Fruit fly (Drosophila melanogaster) whole organism, embryonic: Measurements from ENCODE around the gene Pld3.

Experiments
- BEAF-32 ChIP-seq: fragments of 200-800 bp; sonication (Bioruptor generic); optimal IDR thresholded peaks from 3 replicates; lab custom pipeline; 2017; ENCODE audit warnings: missing biosample characterization, missing genetic modification characterization, mild to moderate bottlenecking, moderate library complexity, missing genetic modification reagents
- CG10431 ChIP-seq: fragments of 200-800 bp; sonication (Bioruptor generic); optimal IDR thresholded peaks from 3 replicates; lab custom pipeline; 2018; ENCODE audit warnings: missing biosample characterization, mild to moderate bottlenecking, missing genetic modification characterization
- CG10979 ChIP-seq: fragments of 200-800 bp; sonication (Bioruptor generic); optimal IDR thresholded peaks from 2 replicates; lab custom pipeline; 2018; ENCODE audit warnings: missing biosample characterization, mild to moderate bottlenecking, missing genetic modification characterization, moderate library complexity
- CG15514 ChIP-seq: fragments of 200-800 bp; sonication (Bioruptor generic); optimal IDR thresholded peaks from 3 replicates; lab custom pipeline; 2017; ENCODE audit warnings: missing biosample characterization, missing genetic modification characterization, mild to moderate bottlenecking, moderate library complexity, missing genetic modification reagents
- CG1647 ChIP-seq: fragments of 200-800 bp; sonication (Bioruptor generic); optimal IDR thresholded peaks from 3 replicates; lab custom pipeline; 2016; ENCODE audit warnings: missing biosample characterization, missing genetic modification characterization
- CG16813 ChIP-seq: fragments of 200-800 bp; sonication (Bioruptor generic); IDR thresholded peaks from 3 replicates; pipeline ENCODE4 v1.3.6; 2022; ENCODE audit warnings: missing biosample characterization, missing genetic modification characterization; ENCODE audit not compliant: partially characterized antibody
- CG17802 ChIP-seq: fragments of 200-800 bp; sonication (Bioruptor generic); optimal IDR thresholded peaks from 2 replicates; lab custom pipeline; 2018; ENCODE audit warnings: missing biosample characterization, mild to moderate bottlenecking, missing genetic modification characterization, moderate library complexity
- CG2129 ChIP-seq: fragments of 200-800 bp; sonication (Bioruptor generic); IDR thresholded peaks from 2 replicates; pipeline ENCODE4 v1.3.6; 2022; ENCODE audit warnings: missing biosample characterization, missing genetic modification characterization; ENCODE audit not compliant: partially characterized antibody
- CG3065 ChIP-seq: fragments of 200-800 bp; sonication (Bioruptor generic); optimal IDR thresholded peaks from 2 replicates; lab custom pipeline; 2016; ENCODE audit warnings: missing biosample characterization, missing genetic modification characterization
- CG6689 ChIP-seq: fragments of 200-800 bp; sonication (Bioruptor generic); IDR thresholded peaks from 2 replicates; pipeline ENCODE4 v1.3.6; 2022; ENCODE audit warnings: missing biosample characterization, missing genetic modification characterization
- CG7963 ChIP-seq: fragments of 200-800 bp; sonication (Bioruptor generic); IDR thresholded peaks from 3 replicates; pipeline ENCODE4 v1.3.6; 2022; ENCODE audit warnings: missing biosample characterization, missing genetic modification characterization; ENCODE audit not compliant: partially characterized antibody
- CG8290 ChIP-seq, 3 experiments: fragments of 200-800 bp; sonication (Bioruptor generic); optimal IDR thresholded peaks; 2 replicates each; lab custom pipeline; 2016 to 2019; ENCODE audit warnings: missing biosample characterization in 3 of 3, missing genetic modification characterization in 3 of 3, mild to moderate bottlenecking in 2 of 3, moderate library complexity in 1 of 3
- CG9437 ChIP-seq: fragments of 200-800 bp; sonication (Bioruptor generic); optimal IDR thresholded peaks from 2 replicates; lab custom pipeline; 2018; ENCODE audit warnings: missing biosample characterization, mild to moderate bottlenecking, missing genetic modification characterization
- CG9797 ChIP-seq: fragments of 200-800 bp; sonication (Bioruptor generic); optimal IDR thresholded peaks from 3 replicates; lab custom pipeline; 2018; ENCODE audit warnings: missing biosample characterization, mild to moderate bottlenecking, missing genetic modification characterization
- Dbx ChIP-seq: fragments of 200-800 bp; sonication (Bioruptor generic); IDR thresholded peaks from 3 replicates; pipeline ENCODE4 v1.3.6; 2022; ENCODE audit warnings: missing biosample characterization, missing genetic modification characterization
- Dll ChIP-seq: fragments of 200-800 bp; sonication (Bioruptor generic); IDR thresholded peaks from 4 replicates; pipeline ENCODE4 v1.3.6; 2022; ENCODE audit warnings: missing biosample characterization, missing genetic modification characterization; ENCODE audit not compliant: partially characterized antibody
- Drgx ChIP-seq: fragments of 200-800 bp; sonication (Bioruptor generic); IDR thresholded peaks from 2 replicates; pipeline ENCODE4 v1.3.6; 2022; ENCODE audit warnings: missing biosample characterization, missing genetic modification characterization
- Hmx ChIP-seq: fragments of 200-800 bp; sonication (Bioruptor generic); optimal IDR thresholded peaks from 2 replicates; lab custom pipeline; 2016; ENCODE audit warnings: missing biosample characterization, missing genetic modification characterization
- Hr78 ChIP-seq, 2 experiments: fragments of 200-800 bp in 1 of 2; fragments of >200 bp in 1 of 2; sonication (Bioruptor generic) in 1 of 2; optimal IDR thresholded peaks; 2 replicates each; lab custom pipeline; 2017 to 2019; ENCODE audit warnings: missing biosample characterization in 2 of 2, missing genetic modification characterization in 2 of 2, mild to moderate bottlenecking in 1 of 2, moderate library complexity in 1 of 2
- Hsf ChIP-seq: fragments of 200-800 bp; sonication (Bioruptor generic); optimal IDR thresholded peaks from 3 replicates; lab custom pipeline; 2016; ENCODE audit warnings: missing biosample characterization, missing genetic modification characterization
- Jarid2 ChIP-seq: fragments of 200-800 bp; sonication (Bioruptor generic); optimal IDR thresholded peaks from 3 replicates; lab custom pipeline; 2017; ENCODE audit warnings: mild to moderate bottlenecking, missing biosample characterization, missing genetic modification reagents, missing genetic modification characterization
- NFAT ChIP-seq: fragments of 200-800 bp; sonication (Bioruptor generic); IDR thresholded peaks from 2 replicates; pipeline ENCODE4 v1.3.6; 2022; ENCODE audit warnings: missing biosample characterization, missing genetic modification characterization
- Neu2 ChIP-seq: fragments of 200-800 bp; sonication (Bioruptor generic); optimal IDR thresholded peaks from 3 replicates; lab custom pipeline; 2016; ENCODE audit warnings: missing biosample characterization, missing genetic modification characterization, borderline replicate concordance
- Oli ChIP-seq: fragments of 200-800 bp; sonication (Bioruptor generic); optimal IDR thresholded peaks from 2 replicates; lab custom pipeline; 2018; ENCODE audit warnings: missing biosample characterization, mild to moderate bottlenecking, missing genetic modification characterization, moderate library complexity
- PHDP ChIP-seq: fragments of 200-800 bp; sonication (Bioruptor generic); optimal IDR thresholded peaks from 3 replicates; lab custom pipeline; 2018; ENCODE audit warnings: missing biosample characterization, mild to moderate bottlenecking, missing genetic modification characterization, moderate library complexity
- Xbp1 ChIP-seq: fragments of 200-800 bp; sonication (Bioruptor generic); optimal IDR thresholded peaks from 3 replicates; lab custom pipeline; 2016; ENCODE audit warnings: missing biosample characterization, mild to moderate bottlenecking, missing genetic modification characterization
- amos ChIP-seq: fragments of 200-800 bp; sonication (Bioruptor generic); IDR thresholded peaks from 2 replicates; pipeline ENCODE4 v1.3.6; 2022; ENCODE audit warnings: missing biosample characterization, missing genetic modification characterization; ENCODE audit not compliant: partially characterized antibody
- chinmo ChIP-seq: fragments of 200-800 bp; sonication (Bioruptor generic); IDR thresholded peaks from 4 replicates; pipeline ENCODE4 v1.3.6; 2022; ENCODE audit warnings: missing biosample characterization, missing genetic modification characterization; ENCODE audit not compliant: partially characterized antibody
- cwo ChIP-seq: fragments of 200-800 bp; sonication (Bioruptor generic); optimal IDR thresholded peaks from 3 replicates; lab custom pipeline; 2017; ENCODE audit warnings: missing biosample characterization, missing genetic modification characterization, mild to moderate bottlenecking, moderate library complexity, missing genetic modification reagents
- dan ChIP-seq: fragments of 200-800 bp; sonication (Bioruptor generic); IDR thresholded peaks from 2 replicates; pipeline ENCODE4 v1.3.6; 2022; ENCODE audit warnings: missing biosample characterization, missing genetic modification characterization
- en ChIP-seq: fragments of 200-800 bp; sonication (Bioruptor generic); optimal IDR thresholded peaks from 2 replicates; lab custom pipeline; 2016; ENCODE audit warnings: missing biosample characterization, missing genetic modification characterization
- fru ChIP-seq: fragments of >200 bp; optimal IDR thresholded peaks from 2 replicates; lab custom pipeline; 2017
- ftz-f1 ChIP-seq: fragments of 200-800 bp; sonication (Bioruptor generic); optimal IDR thresholded peaks from 2 replicates; lab custom pipeline; 2016; ENCODE audit warnings: missing biosample characterization, missing genetic modification characterization
- grn ChIP-seq: fragments of 200-800 bp; sonication (Bioruptor generic); optimal IDR thresholded peaks from 3 replicates; lab custom pipeline; 2017; ENCODE audit warnings: missing biosample characterization, missing genetic modification characterization
- gsb-n ChIP-seq: fragments of 200-800 bp; sonication (Bioruptor generic); optimal IDR thresholded peaks from 3 replicates; lab custom pipeline; 2018; ENCODE audit warnings: missing biosample characterization, mild to moderate bottlenecking, missing genetic modification characterization
- hbn ChIP-seq: fragments of 200-800 bp; sonication (Bioruptor generic); IDR thresholded peaks from 2 replicates; pipeline ENCODE4 v1.3.6; 2022; ENCODE audit warnings: missing biosample characterization, missing genetic modification characterization; ENCODE audit not compliant: partially characterized antibody
- lov ChIP-seq, 2 experiments: fragments of 200-800 bp in 1 of 2; fragments of >200 bp in 1 of 2; sonication (Bioruptor generic) in 1 of 2; IDR thresholded peaks in 1 of 2; optimal IDR thresholded peaks in 1 of 2; 2 replicates in 1 of 2; 3 replicates in 1 of 2; pipeline versions ENCODE4 v1.3.6 to Lab custom; 2017 to 2022; ENCODE audit warnings: missing biosample characterization in 1 of 2, missing genetic modification characterization in 1 of 2
- nerfin-2 ChIP-seq: fragments of 200-800 bp; sonication (Bioruptor generic); IDR thresholded peaks from 2 replicates; pipeline ENCODE4 v1.3.6; 2022; ENCODE audit warnings: missing biosample characterization, missing genetic modification characterization; ENCODE audit not compliant: partially characterized antibody
- pfk ChIP-seq: fragments of 200-800 bp; sonication (Bioruptor generic); optimal IDR thresholded peaks from 2 replicates; lab custom pipeline; 2018; ENCODE audit warnings: missing biosample characterization, mild to moderate bottlenecking, missing genetic modification characterization, moderate library complexity
- pros ChIP-seq: fragments of 200-800 bp; sonication (Bioruptor generic); optimal IDR thresholded peaks from 3 replicates; lab custom pipeline; 2019; ENCODE audit warnings: missing biosample characterization, mild to moderate bottlenecking, missing genetic modification characterization, moderate library complexity
- ro ChIP-seq: fragments of 200-800 bp; sonication (Bioruptor generic); IDR thresholded peaks from 2 replicates; pipeline ENCODE4 v1.3.6; 2022; ENCODE audit warnings: missing biosample characterization, missing genetic modification characterization
- run ChIP-seq: fragments of 200-800 bp; sonication (Bioruptor generic); optimal IDR thresholded peaks from 3 replicates; lab custom pipeline; 2018; ENCODE audit warnings: missing biosample characterization, mild to moderate bottlenecking, missing genetic modification characterization
- scrt ChIP-seq: fragments of 200-800 bp; sonication (Bioruptor generic); optimal IDR thresholded peaks from 2 replicates; lab custom pipeline; 2018; ENCODE audit warnings: missing biosample characterization, mild to moderate bottlenecking, missing genetic modification characterization, moderate library complexity
- sima ChIP-seq: fragments of 200-800 bp; sonication (Bioruptor generic); optimal IDR thresholded peaks from 2 replicates; lab custom pipeline; 2016; ENCODE audit warnings: missing biosample characterization, missing genetic modification characterization
- slp2 ChIP-seq: fragments of 200-800 bp; sonication (Bioruptor generic); optimal IDR thresholded peaks from 2 replicates; lab custom pipeline; 2016; ENCODE audit warnings: missing biosample characterization, missing genetic modification characterization
- tgo ChIP-seq: fragments of 200-800 bp; sonication (Bioruptor generic); IDR thresholded peaks from 3 replicates; pipeline ENCODE4 v1.3.6; 2022; ENCODE audit warnings: missing biosample characterization, missing genetic modification characterization
- usp ChIP-seq: fragments of >200 bp; optimal IDR thresholded peaks from 2 replicates; lab custom pipeline; 2017; ENCODE audit warnings: missing biosample characterization, missing genetic modification characterization

Pld3 gene

DNA sequence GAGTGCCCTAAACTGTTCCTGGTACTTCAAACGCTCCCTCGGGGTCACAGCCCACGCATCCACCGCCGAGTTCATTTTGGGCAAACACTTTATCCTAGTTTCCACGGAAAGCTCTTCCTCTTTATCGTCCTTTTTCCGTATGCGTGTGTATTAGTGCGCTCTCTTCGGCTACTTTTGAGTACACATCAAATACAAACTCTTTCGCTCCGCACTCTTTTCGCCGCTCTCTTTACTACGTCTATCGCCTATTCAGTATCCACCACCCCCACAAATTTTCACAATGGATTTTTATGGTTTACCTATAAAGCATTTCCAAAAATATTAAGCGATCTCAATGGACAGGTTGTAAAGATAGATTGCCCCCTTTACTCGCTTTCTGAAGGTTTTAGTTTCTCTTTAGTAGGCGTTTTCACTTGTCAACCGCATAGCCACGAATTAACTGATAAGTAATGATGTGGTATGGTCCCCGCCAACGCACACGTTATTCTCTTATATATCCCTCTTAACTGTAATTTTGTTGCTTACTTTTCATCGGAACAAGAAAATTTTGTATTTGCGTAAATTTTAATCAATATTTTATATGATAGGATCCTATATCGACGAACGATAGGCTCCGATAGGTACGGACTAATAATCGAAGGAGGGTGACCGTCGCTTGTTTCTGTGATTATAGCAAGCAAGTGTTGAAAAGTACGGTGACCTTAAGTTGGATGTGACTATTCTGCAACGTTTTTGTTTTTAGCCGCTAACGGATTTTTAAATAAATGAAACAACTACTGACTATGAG lies 16.7 kb upstream of the Pld3 start, which contains the start of gene Dap160 (continued):
- TF ChIP-seq dan (GFP tag; lab: Robert Waterston, UW), result no peak
- peak; percentile 61 for TF ChIP-seq CG17802 (tag; lab: Kevin White, UChicago)
- TF ChIP-seq Hmx (GFP tag; lab: Kevin White, UChicago), result no peak
- TF ChIP-seq CG7963 (GFP tag; lab: Robert Waterston, UW), result peak; percentile 81
- TF ChIP-seq CG16813, result peak; percentile 71
- TF ChIP-seq Hr78 (GFP tag; optimal IDR thresholded peaks at IDR 0.05; lab: Kevin White, UChicago), result no peak
- TF ChIP-seq fru (lab: Kevin White, UChicago), result no peak
- no peak for TF ChIP-seq slp2 (GFP tag; lab: Kevin White, UChicago)
- no peak for TF ChIP-seq usp (GFP tag; lab: Kevin White, UChicago)
- TF ChIP-seq gsb-n, result no peak
- TF ChIP-seq grn, result peak; percentile 36
- TF ChIP-seq nerfin-2 (GFP tag; lab: Robert Waterston, UW), result peak; percentile 67
- TF ChIP-seq CG9437 (GFP tag; lab: Kevin White, UChicago), result no peak
- no peak for TF ChIP-seq en (GFP tag; lab: Kevin White, UChicago)
- TF ChIP-seq BEAF-32 (GFP tag; lab: Kevin White, UChicago), result peak; percentile 70
- peak; percentile 26 for TF ChIP-seq CG8290 (GFP tag; optimal IDR thresholded peaks at IDR 0.05; lab: Kevin White, UChicago)
- no peak for TF ChIP-seq CG8290 (tag; optimal IDR thresholded peaks at IDR 0.05; lab: Kevin White, UChicago)
- peak; percentile 41; the same call in 1 of the 2 replicates for TF ChIP-seq NFAT (GFP tag; lab: Robert Waterston, UW)
- no peak for TF ChIP-seq Drgx (GFP tag; lab: Robert Waterston, UW)
- TF ChIP-seq sima, result no peak
- TF ChIP-seq Dll (GFP tag; lab: Robert Waterston, UW), result peak; percentile 72
- no peak for TF ChIP-seq CG1647 (GFP tag; lab: Kevin White, UChicago)
- no peak for TF ChIP-seq cwo
- TF ChIP-seq run (tag; lab: Kevin White, UChicago), result no peak
- TF ChIP-seq CG10979 (tag; lab: Kevin White, UChicago), result no peak
- peak; percentile 28; the same call in 1 of the 2 replicates for TF ChIP-seq CG2129 (GFP tag; lab: Robert Waterston, UW)
- peak; percentile 39; the same call in 1 of the 3 replicates for TF ChIP-seq Dbx (GFP tag; lab: Robert Waterston, UW)
- no peak for TF ChIP-seq Jarid2
- TF ChIP-seq amos, result peak; percentile 85
- no peak for TF ChIP-seq pros (GFP tag; lab: Kevin White, UChicago)
- no peak for TF ChIP-seq scrt (GFP tag; lab: Kevin White, UChicago)
- TF ChIP-seq chinmo (GFP tag; lab: Robert Waterston, UW), result no peak
- peak; percentile 17 for TF ChIP-seq Xbp1
- no peak for TF ChIP-seq Oli (tag; lab: Kevin White, UChicago)
- TF ChIP-seq ro, result no peak
- TF ChIP-seq ftz-f1 (GFP tag; lab: Kevin White, UChicago), result no peak
- TF ChIP-seq hbn (GFP tag; lab: Robert Waterston, UW), result peak; percentile 67
- TF ChIP-seq CG3065 (GFP tag; lab: Kevin White, UChicago), result no peak
- no peak for TF ChIP-seq PHDP (tag; lab: Kevin White, UChicago)
- no peak for TF ChIP-seq tgo (GFP tag; lab: Robert Waterston, UW)
- peak; percentile 29 for TF ChIP-seq CG9797 (GFP tag; lab: Kevin White, UChicago)
- no peak for TF ChIP-seq CG10431
- TF ChIP-seq CG15514, result peak; percentile 82
- TF ChIP-seq Neu2 (GFP tag; lab: Kevin White, UChicago), result no peak
- TF ChIP-seq pfk (GFP tag; lab: Kevin White, UChicago), result no peak
- no peak for TF ChIP-seq lov (optimal IDR thresholded peaks at IDR 0.05; lab: Kevin White, UChicago)
- no peak for TF ChIP-seq lov (GFP tag; IDR thresholded peaks at IDR 0.05; lab: Robert Waterston, UW)
- no peak for TF ChIP-seq CG6689
- TF ChIP-seq Hsf (GFP tag; lab: Kevin White, UChicago), result no peak
